Worm (Caenorhabditis elegans): ENCODE results near the gene T06D4.6.

ce11 chrII:3378275-3378674 is 9.1 kb downstream of the T06D4.6 start, which contains the start of gene Y49F6C.2:
- no peak for TF ChIP-seq alr-1 (tag; optimal IDR thresholded peaks at IDR 0.05)
- TF ChIP-seq mab-5 (tag; optimal IDR thresholded peaks at IDR 0.05) = no peak
- TF ChIP-seq blmp-1 (tag; optimal IDR thresholded peaks at IDR 0.05; ENCODE audit: insufficient read depth) = no peak

Measured in whole organism, L2 larva.